Fruit fly (Drosophila melanogaster) whole organism, embryonic: ENCODE measurements around the gene nAChRalpha5.
A peak's percentile ranks its signal among the peaks of the same experiment; 100 is the strongest.

Experiments used
- Atf-2 ChIP-seq: fragments of 200-800 bp; sonication (Bioruptor generic); optimal IDR thresholded peaks from 2 replicates; lab custom pipeline; 2016; ENCODE audit warnings: missing biosample characterization, missing genetic modification characterization
- BtbVII ChIP-seq: fragments of 200-800 bp; sonication (Bioruptor generic); optimal IDR thresholded peaks from 3 replicates; lab custom pipeline; 2017; ENCODE audit warnings: missing biosample characterization, mild to moderate bottlenecking, missing genetic modification characterization
- C15 ChIP-seq: fragments of 200-800 bp; sonication (Bioruptor generic); IDR thresholded peaks from 3 replicates; pipeline ENCODE4 v1.3.6; 2022; ENCODE audit warnings: missing biosample characterization, missing genetic modification characterization
- CG10654 ChIP-seq: fragments of 200-800 bp; sonication (Bioruptor generic); optimal IDR thresholded peaks from 2 replicates; lab custom pipeline; 2016; ENCODE audit warnings: missing biosample characterization, missing genetic modification characterization
- CG12744 ChIP-seq: fragments of 200-800 bp; sonication (Bioruptor generic); optimal IDR thresholded peaks from 2 replicates; lab custom pipeline; 2016; ENCODE audit warnings: missing biosample characterization, missing genetic modification characterization
- CG14014 ChIP-seq: fragments of 200-800 bp; sonication (Bioruptor generic); IDR thresholded peaks from 2 replicates; pipeline ENCODE4 v1.3.6; 2022; ENCODE audit warnings: missing biosample characterization, missing genetic modification characterization
- CG1603 ChIP-seq: fragments of 200-800 bp; sonication (Bioruptor generic); optimal IDR thresholded peaks from 2 replicates; lab custom pipeline; 2019; ENCODE audit warnings: missing biosample characterization, mild to moderate bottlenecking, missing genetic modification characterization, moderate library complexity
- CG16815 ChIP-seq: fragments of 200-800 bp; sonication (Bioruptor generic); optimal IDR thresholded peaks from 3 replicates; lab custom pipeline; 2017; ENCODE audit warnings: missing biosample characterization, mild to moderate bottlenecking, missing genetic modification characterization
- CG17385 ChIP-seq: fragments of 200-800 bp; sonication (Bioruptor generic); optimal IDR thresholded peaks from 3 replicates; lab custom pipeline; 2018; ENCODE audit warnings: missing biosample characterization, mild to moderate bottlenecking, missing genetic modification characterization
- CG17568 ChIP-seq: fragments of 200-800 bp; sonication (Bioruptor generic); optimal IDR thresholded peaks from 2 replicates; lab custom pipeline; 2018; ENCODE audit warnings: missing biosample characterization, mild to moderate bottlenecking, missing genetic modification characterization, moderate library complexity
- CG17829 ChIP-seq: fragments of 200-800 bp; optimal IDR thresholded peaks from 2 replicates; lab custom pipeline; 2019; ENCODE audit warnings: missing biosample characterization, mild to moderate bottlenecking, missing genetic modification characterization, moderate library complexity
- CG18011 ChIP-seq: fragments of 200-800 bp; sonication (Bioruptor generic); optimal IDR thresholded peaks from 2 replicates; lab custom pipeline; 2017; ENCODE audit warnings: missing biosample characterization, missing genetic modification characterization, mild to moderate bottlenecking, moderate library complexity, missing genotype
- CG2199 ChIP-seq: fragments of 200-800 bp; sonication (Bioruptor generic); IDR thresholded peaks from 3 replicates; pipeline ENCODE4 v1.3.6; 2022; ENCODE audit warnings: missing biosample characterization, missing genetic modification characterization
- CG2875 ChIP-seq: fragments of 200-800 bp; sonication (Bioruptor generic); optimal IDR thresholded peaks from 2 replicates; lab custom pipeline; 2017; ENCODE audit warnings: missing biosample characterization, mild to moderate bottlenecking, missing genetic modification characterization, missing genetic modification reagents
- CG31388 ChIP-seq: fragments of 200-800 bp; sonication (Bioruptor generic); optimal IDR thresholded peaks from 2 replicates; lab custom pipeline; 2016; ENCODE audit warnings: missing biosample characterization, missing genetic modification characterization
- CG3163 ChIP-seq: fragments of 200-800 bp; sonication (Bioruptor generic); optimal IDR thresholded peaks from 3 replicates; lab custom pipeline; 2016; ENCODE audit warnings: missing biosample characterization, missing genetic modification characterization
- CG3995 ChIP-seq: fragments of 200-800 bp; sonication (Bioruptor generic); optimal IDR thresholded peaks from 3 replicates; lab custom pipeline; 2016; ENCODE audit warnings: missing biosample characterization, missing genetic modification characterization
- CG42726 ChIP-seq: fragments of 200-800 bp; sonication (Bioruptor generic); IDR thresholded peaks from 2 replicates; pipeline ENCODE4 v1.3.6; 2022; ENCODE audit warnings: missing biosample characterization, missing genetic modification characterization; ENCODE audit not compliant: partially characterized antibody
- CG7357 ChIP-seq: fragments of 200-800 bp; sonication (Bioruptor generic); IDR thresholded peaks from 3 replicates; pipeline ENCODE4 v1.3.6; 2022; ENCODE audit warnings: missing biosample characterization, missing genetic modification characterization
- Camta ChIP-seq: fragments of 200-800 bp; sonication (Bioruptor generic); optimal IDR thresholded peaks from 2 replicates; lab custom pipeline; 2016; ENCODE audit warnings: missing biosample characterization, missing genetic modification characterization
- D19B ChIP-seq: fragments of 200-800 bp; sonication (Bioruptor generic); optimal IDR thresholded peaks from 2 replicates; lab custom pipeline; 2017; ENCODE audit warnings: missing biosample characterization, mild to moderate bottlenecking, missing genetic modification characterization
- Dref ChIP-seq: fragments of 200-800 bp; sonication (Bioruptor generic); IDR thresholded peaks from 2 replicates; pipeline ENCODE4 v1.3.6; 2022; ENCODE audit warnings: missing biosample characterization, missing genetic modification characterization
- Ets97D ChIP-seq: fragments of 200-800 bp; sonication (Bioruptor generic); optimal IDR thresholded peaks from 3 replicates; lab custom pipeline; 2016; ENCODE audit warnings: missing biosample characterization, missing genetic modification characterization
- H15 ChIP-seq: fragments of 200-800 bp; sonication (Bioruptor generic); IDR thresholded peaks from 3 replicates; pipeline ENCODE4 v1.3.6; 2022; ENCODE audit warnings: missing biosample characterization, missing genetic modification characterization
- Hsf ChIP-seq: fragments of 200-800 bp; sonication (Bioruptor generic); optimal IDR thresholded peaks from 3 replicates; lab custom pipeline; 2016; ENCODE audit warnings: missing biosample characterization, missing genetic modification characterization
- Mad ChIP-seq: fragments of 200-800 bp; sonication (Bioruptor generic); optimal IDR thresholded peaks from 2 replicates; lab custom pipeline; 2016; ENCODE audit warnings: missing biosample characterization, missing genetic modification characterization
- Ptx1 ChIP-seq: fragments of 200-800 bp; sonication (Bioruptor generic); IDR thresholded peaks from 2 replicates; pipeline ENCODE4 v1.3.6; 2022; ENCODE audit warnings: missing biosample characterization, missing genetic modification characterization
- Scr ChIP-seq: fragments of 200-800 bp; sonication (Bioruptor generic); IDR thresholded peaks from 2 replicates; pipeline ENCODE4 v1.3.6; 2022; ENCODE audit warnings: missing biosample characterization, missing genetic modification characterization; ENCODE audit not compliant: partially characterized antibody
- Side ChIP-seq: fragments of 200-800 bp; sonication (Bioruptor generic); optimal IDR thresholded peaks from 2 replicates; lab custom pipeline; 2016; ENCODE audit warnings: missing biosample characterization, missing genetic modification characterization
- Six4 ChIP-seq: fragments of 200-800 bp; sonication (Bioruptor generic); optimal IDR thresholded peaks from 2 replicates; lab custom pipeline; 2016; ENCODE audit warnings: missing biosample characterization, missing genetic modification characterization
- Sox100B ChIP-seq: fragments of 200-800 bp; sonication (Bioruptor generic); optimal IDR thresholded peaks from 3 replicates; lab custom pipeline; 2018; ENCODE audit warnings: missing biosample characterization, mild to moderate bottlenecking, missing genetic modification characterization
- Xbp1 ChIP-seq: fragments of 200-800 bp; sonication (Bioruptor generic); optimal IDR thresholded peaks from 3 replicates; lab custom pipeline; 2016; ENCODE audit warnings: missing biosample characterization, mild to moderate bottlenecking, missing genetic modification characterization
- aop ChIP-seq: fragments of 200-800 bp; sonication (Bioruptor generic); IDR thresholded peaks from 2 replicates; pipeline ENCODE4 v1.3.6; 2022; ENCODE audit warnings: missing biosample characterization, missing genetic modification characterization
- cas ChIP-seq: fragments of 200-800 bp; sonication (Bioruptor generic); IDR thresholded peaks from 2 replicates; pipeline ENCODE4 v1.3.6; 2022; ENCODE audit warnings: missing biosample characterization, missing genetic modification characterization
- cwo ChIP-seq: fragments of 200-800 bp; sonication (Bioruptor generic); optimal IDR thresholded peaks from 3 replicates; lab custom pipeline; 2017; ENCODE audit warnings: missing biosample characterization, missing genetic modification characterization, mild to moderate bottlenecking, moderate library complexity, missing genetic modification reagents
- dimm ChIP-seq: fragments of 200-800 bp; sonication (Bioruptor generic); IDR thresholded peaks from 2 replicates; pipeline ENCODE4 v1.3.6; 2022; ENCODE audit warnings: missing biosample characterization, missing genetic modification characterization
- dpn ChIP-seq, 2 experiments: fragments of 200-800 bp; sonication (Bioruptor generic); optimal IDR thresholded peaks; 3 replicates each; lab custom pipeline; 2016; ENCODE audit warnings: missing biosample characterization in 2 of 2, missing genetic modification characterization in 2 of 2
- hkb ChIP-seq, 2 experiments: fragments of 200-800 bp in 1 of 2; fragments of >200 bp in 1 of 2; sonication (Bioruptor generic) in 1 of 2; IDR thresholded peaks in 1 of 2; optimal IDR thresholded peaks in 1 of 2; 2 replicates each; pipeline versions ENCODE4 v1.3.6 to Lab custom; 2017 to 2022; ENCODE audit warnings: missing biosample characterization in 1 of 2, missing genetic modification characterization in 1 of 2
- lilli ChIP-seq: fragments of 200-800 bp; sonication (Bioruptor generic); optimal IDR thresholded peaks from 3 replicates; lab custom pipeline; 2016; ENCODE audit warnings: missing biosample characterization, missing genetic modification characterization
- lov ChIP-seq, 2 experiments: fragments of 200-800 bp in 1 of 2; fragments of >200 bp in 1 of 2; sonication (Bioruptor generic) in 1 of 2; IDR thresholded peaks in 1 of 2; optimal IDR thresholded peaks in 1 of 2; 2 replicates in 1 of 2; 3 replicates in 1 of 2; pipeline versions ENCODE4 v1.3.6 to Lab custom; 2017 to 2022; ENCODE audit warnings: missing biosample characterization in 1 of 2, missing genetic modification characterization in 1 of 2
- maf-S ChIP-seq: fragments of 200-800 bp; sonication (Bioruptor generic); optimal IDR thresholded peaks from 2 replicates; lab custom pipeline; 2016; ENCODE audit warnings: missing biosample characterization, missing genetic modification characterization
- org-1 ChIP-seq: fragments of 200-800 bp; sonication (Bioruptor generic); optimal IDR thresholded peaks from 2 replicates; lab custom pipeline; 2017; ENCODE audit warnings: missing biosample characterization, missing genetic modification characterization
- peb ChIP-seq: fragments of 200-800 bp; sonication (Bioruptor generic); IDR thresholded peaks from 2 replicates; pipeline ENCODE4 v1.3.6; 2022; ENCODE audit warnings: missing biosample characterization, missing genetic modification characterization
- salm ChIP-seq: fragments of 200-800 bp; sonication (Bioruptor generic); optimal IDR thresholded peaks from 2 replicates; lab custom pipeline; 2018; ENCODE audit warnings: missing biosample characterization, mild to moderate bottlenecking, missing genetic modification characterization
- sd ChIP-seq: fragments of 200-800 bp; sonication (Bioruptor generic); optimal IDR thresholded peaks from 3 replicates; lab custom pipeline; 2018; ENCODE audit warnings: missing biosample characterization, mild to moderate bottlenecking, missing genetic modification characterization, moderate library complexity
- so ChIP-seq: fragments of 200-800 bp; sonication (Bioruptor generic); IDR thresholded peaks from 3 replicates; pipeline ENCODE4 v1.3.6; 2022; ENCODE audit warnings: missing biosample characterization, missing genetic modification characterization
- sob ChIP-seq: fragments of 200-800 bp; sonication (Bioruptor generic); IDR thresholded peaks from 2 replicates; pipeline ENCODE4 v1.3.6; 2022; ENCODE audit warnings: missing biosample characterization, missing genetic modification characterization
- stwl ChIP-seq: fragments of 200-800 bp; sonication (Bioruptor generic); optimal IDR thresholded peaks from 3 replicates; lab custom pipeline; 2018; ENCODE audit warnings: missing biosample characterization, mild to moderate bottlenecking, missing genetic modification characterization, moderate library complexity
- vfl ChIP-seq: fragments of 200-800 bp; sonication (Bioruptor generic); optimal IDR thresholded peaks from 2 replicates; lab custom pipeline; 2016; ENCODE audit warnings: missing biosample characterization, missing genetic modification characterization
- zfh2 ChIP-seq: fragments of 200-800 bp; sonication (Bioruptor generic); optimal IDR thresholded peaks from 2 replicates; lab custom pipeline; 2016; ENCODE audit warnings: missing biosample characterization, missing genetic modification characterization

Gene nAChRalpha5

DNA sequence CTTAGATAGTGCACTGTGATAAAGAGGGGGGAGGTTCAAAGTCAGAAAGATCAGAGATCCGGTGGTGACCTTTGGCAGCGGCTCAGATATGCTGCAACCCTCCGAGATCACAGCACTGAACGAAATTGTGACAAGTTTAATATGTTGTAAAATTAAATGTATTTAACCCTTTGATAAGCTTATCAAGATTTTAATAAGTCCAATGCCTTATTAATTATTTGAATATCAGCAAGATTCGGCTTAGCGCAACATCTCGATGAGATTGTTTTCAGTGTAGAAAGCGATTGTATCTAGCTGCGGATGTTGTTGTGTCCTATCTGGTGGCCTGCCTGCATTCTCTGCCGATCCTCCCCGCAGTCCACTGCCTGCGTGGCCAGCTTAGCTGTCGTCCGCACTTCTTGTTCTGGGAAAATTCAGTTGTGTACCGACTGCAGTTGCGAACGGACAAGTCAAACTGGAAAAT lies 7.2 kb downstream of the nAChRalpha5 start, which contains the start of gene NimC4 (continued):
- peak; percentile 94 for TF ChIP-seq CG1603
- no peak for TF ChIP-seq BtbVII (GFP tag; lab: Kevin White, UChicago)
- TF ChIP-seq H15 (GFP tag; lab: Robert Waterston, UW): 0 out of 3 replicates have a peak, but pooled peaks have one; percentile 46
- TF ChIP-seq Hsf (GFP tag; lab: Kevin White, UChicago): peak; percentile 84
- TF ChIP-seq cas: no peak
- no peak for TF ChIP-seq D19B (GFP tag; lab: Kevin White, UChicago)
- TF ChIP-seq cwo (GFP tag; lab: Kevin White, UChicago): no peak
- no peak for TF ChIP-seq CG18011 (GFP tag; lab: Kevin White, UChicago)
- peak; percentile 67 for TF ChIP-seq vfl
- TF ChIP-seq Camta: peak; percentile 80
- TF ChIP-seq salm (tag; lab: Kevin White, UChicago): peak; percentile 15
- peak; percentile 71 for TF ChIP-seq stwl (tag; lab: Kevin White, UChicago)
- TF ChIP-seq hkb (optimal IDR thresholded peaks at IDR 0.05; lab: Kevin White, UChicago): no peak
- peak; percentile 69 for TF ChIP-seq hkb (GFP tag; IDR thresholded peaks at IDR 0.05; lab: Robert Waterston, UW)
- TF ChIP-seq dimm (GFP tag; lab: Robert Waterston, UW): no peak
- peak; percentile 57; the same call in 1 of the 3 replicates for TF ChIP-seq CG7357 (GFP tag; lab: Robert Waterston, UW)
- TF ChIP-seq peb: peak; percentile 74
- peak; percentile 86 for TF ChIP-seq CG16815
- peak; percentile 77 for TF ChIP-seq lilli (GFP tag; lab: Kevin White, UChicago)
- peak; percentile 70 for TF ChIP-seq maf-S
- TF ChIP-seq CG31388 (GFP tag; lab: Kevin White, UChicago): peak; percentile 32
- no peak for TF ChIP-seq CG14014 (GFP tag; lab: Robert Waterston, UW)
- peak; percentile 67 for TF ChIP-seq Mad
- TF ChIP-seq CG17829: peak; percentile 95
- TF ChIP-seq C15 (GFP tag; lab: Robert Waterston, UW): no peak
- TF ChIP-seq CG17568 (GFP tag; lab: Kevin White, UChicago): peak; percentile 31
- peak; percentile 58 to 72 for TF ChIP-seq dpn (GFP tag; optimal IDR thresholded peaks at IDR 0.05; lab: Kevin White, UChicago)
- TF ChIP-seq Xbp1 (GFP tag; lab: Kevin White, UChicago): peak; percentile 78
- TF ChIP-seq Sox100B (GFP tag; lab: Kevin White, UChicago): peak; percentile 48
- peak; percentile 75 for TF ChIP-seq Side
- TF ChIP-seq Dref (GFP tag; lab: Robert Waterston, UW): no peak
- peak; percentile 81 for TF ChIP-seq CG12744 (GFP tag; lab: Kevin White, UChicago)
- no peak for TF ChIP-seq sd (tag; lab: Kevin White, UChicago)
- peak; percentile 50 for TF ChIP-seq aop
- TF ChIP-seq sob (GFP tag; lab: Robert Waterston, UW): peak; percentile 65
- no peak for TF ChIP-seq Scr (GFP tag; lab: Robert Waterston, UW)
- TF ChIP-seq org-1 (GFP tag; lab: Kevin White, UChicago): peak; percentile 72
- no peak for TF ChIP-seq CG42726 (GFP tag; lab: Robert Waterston, UW)
- TF ChIP-seq lov (optimal IDR thresholded peaks at IDR 0.05; lab: Kevin White, UChicago): no peak
- TF ChIP-seq lov (GFP tag; IDR thresholded peaks at IDR 0.05; lab: Robert Waterston, UW): peak; percentile 94
- TF ChIP-seq zfh2: no peak
- peak; percentile 42 for TF ChIP-seq CG17385
- TF ChIP-seq so: 0 out of 3 replicates have a peak, but pooled peaks have one; percentile 55
- TF ChIP-seq CG3163 (GFP tag; lab: Kevin White, UChicago): peak; percentile 33
- no peak for TF ChIP-seq CG3995
- TF ChIP-seq Atf-2 (GFP tag; lab: Kevin White, UChicago): peak; percentile 70
- TF ChIP-seq Ptx1 (GFP tag; lab: Robert Waterston, UW): peak; percentile 52; the same call in 1 of the 2 replicates
- peak; percentile 82; the same call in 2 of the 3 replicates for TF ChIP-seq CG2199 (GFP tag; lab: Robert Waterston, UW)
- peak; percentile 41 for TF ChIP-seq Ets97D (GFP tag; lab: Kevin White, UChicago)
- TF ChIP-seq CG10654 (GFP tag; lab: Kevin White, UChicago): peak; percentile 59
- peak; percentile 65 for TF ChIP-seq Six4 (GFP tag; lab: Kevin White, UChicago)
- peak; percentile 60 for TF ChIP-seq CG2875 (GFP tag; lab: Kevin White, UChicago)
